Worm (Caenorhabditis elegans): ENCODE measurements around the gene chil-11.

DNA sequence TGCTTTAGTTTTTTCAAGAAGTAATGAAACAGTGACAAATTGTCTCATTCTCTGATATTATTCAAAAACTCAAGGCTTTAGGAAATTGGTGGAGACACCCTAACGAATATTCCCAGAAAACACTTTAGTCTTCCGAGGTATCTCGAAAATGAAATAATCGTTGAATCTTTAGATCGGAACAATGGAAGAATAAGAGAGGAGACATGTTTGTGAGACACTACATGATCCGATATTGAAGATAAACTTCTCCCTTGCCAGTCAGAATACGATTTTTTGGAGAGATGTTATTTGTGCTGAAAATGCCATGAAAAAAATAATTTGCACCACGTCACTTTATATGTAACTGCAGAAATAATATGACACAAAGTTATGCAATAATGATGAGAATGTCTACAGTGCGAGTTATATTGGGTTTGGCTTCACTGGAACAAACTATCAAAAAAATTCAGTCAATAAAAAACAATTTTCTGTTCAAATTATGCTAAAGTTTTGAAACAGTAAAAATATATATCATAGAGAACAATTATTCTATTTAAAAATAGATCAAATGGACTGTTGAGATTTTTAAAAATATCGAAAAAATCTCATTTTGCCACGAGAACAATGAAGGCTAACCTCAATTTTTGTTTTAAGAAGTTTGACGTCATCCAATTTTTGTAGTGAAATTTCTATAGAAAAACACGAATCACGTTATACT is 20.2 kb downstream of the chil-11 start:
- TF ChIP-seq him-1 (tag; optimal IDR thresholded peaks at IDR 0.05), result no peak
- no peak for TF ChIP-seq dao-5 (tag; optimal IDR thresholded peaks at IDR 0.05)
- no peak for TF ChIP-seq W03F9.2 (tag; optimal IDR thresholded peaks at IDR 0.05)

All from whole organism, L4/young adult.